Worm (Caenorhabditis elegans) whole organism, L3 larva: ENCODE data around the gene C34D10.1.

Experiments
- aly-2 ChIP-seq: fragments of 150-350 bp; optimal IDR thresholded peaks from 2 replicates; lab custom pipeline; 2014; ENCODE audit warnings: missing biosample characterization, missing genetic modification characterization
- ama-1 ChIP-seq: fragments of 150-350 bp; optimal IDR thresholded peaks from 2 replicates; lab custom pipeline; 2018
- ceh-16 ChIP-seq: sonication (generic microtip); optimal IDR thresholded peaks from 2 replicates; lab custom pipeline; 2017; ENCODE audit warnings: missing biosample characterization, missing genetic modification characterization
- ceh-28 ChIP-seq: fragments of 150-350 bp; optimal IDR thresholded peaks from 2 replicates; lab custom pipeline; 2014; ENCODE audit warnings: missing biosample characterization, missing genetic modification reagents, missing genetic modification characterization
- egl-27 ChIP-seq: sonication (generic microtip); optimal IDR thresholded peaks from 4 replicates; lab custom pipeline; 2017; ENCODE audit warnings: missing biosample characterization, missing genetic modification reagents, missing genetic modification characterization
- egl-5 ChIP-seq: fragments of 150-350 bp; optimal IDR thresholded peaks from 2 replicates; lab custom pipeline; 2017; ENCODE audit warnings: missing biosample characterization, missing genetic modification reagents, missing genetic modification characterization, inconsistent platforms
- elt-1 ChIP-seq: fragments of 150-350 bp; optimal IDR thresholded peaks from 2 replicates; lab custom pipeline; 2014; ENCODE audit warnings: missing biosample characterization, missing genetic modification characterization
- elt-2 ChIP-seq: sonication (generic microtip); optimal IDR thresholded peaks from 2 replicates; lab custom pipeline; 2016; ENCODE audit warnings: missing genetic modification reagents, mild to moderate bottlenecking, missing genetic modification characterization, missing compliant biosample characterization
- elt-3 ChIP-seq, 3 experiments: fragments of 150-350 bp in 1 of 3; sonication (generic microtip) in 2 of 3; optimal IDR thresholded peaks; 2 replicates in 2 of 3; 4 replicates in 1 of 3; lab custom pipeline; 2014 to 2017; ENCODE audit warnings: missing biosample characterization in 3 of 3, missing genetic modification characterization in 3 of 3
- eor-1 ChIP-seq, 2 experiments: fragments of 150-350 bp; optimal IDR thresholded peaks; 2 replicates each; lab custom pipeline; 2014 to 2018; ENCODE audit warnings: missing biosample characterization in 2 of 2, missing genetic modification characterization in 2 of 2
- fkh-10 ChIP-seq: sonication (generic microtip); optimal IDR thresholded peaks from 2 replicates; lab custom pipeline; 2017; ENCODE audit warnings: missing biosample characterization, missing genetic modification reagents, missing genetic modification characterization
- fkh-2 ChIP-seq: fragments of 150-350 bp; optimal IDR thresholded peaks from 2 replicates; lab custom pipeline; 2014; ENCODE audit warnings: missing biosample characterization, missing genetic modification reagents, missing genetic modification characterization
- fos-1 ChIP-seq: fragments of 150-350 bp; optimal IDR thresholded peaks from 2 replicates; lab custom pipeline; 2014; ENCODE audit warnings: missing biosample characterization, missing genetic modification characterization
- jun-1 ChIP-seq: fragments of 150-350 bp; optimal IDR thresholded peaks from 2 replicates; lab custom pipeline; 2014; ENCODE audit warnings: missing biosample characterization, missing genetic modification reagents, missing genetic modification characterization
- lin-39 ChIP-seq: fragments of 150-350 bp; optimal IDR thresholded peaks from 2 replicates; lab custom pipeline; 2018; ENCODE audit warnings: missing biosample characterization, missing genetic modification reagents, missing genetic modification characterization
- mdl-1 ChIP-seq: fragments of 150-350 bp; optimal IDR thresholded peaks from 2 replicates; lab custom pipeline; 2014; ENCODE audit warnings: missing biosample characterization, missing genetic modification characterization
- mml-1 ChIP-seq: fragments of 150-350 bp; sonication (generic microtip); optimal IDR thresholded peaks from 3 replicates; lab custom pipeline; 2014; ENCODE audit warnings: missing biosample characterization, missing genetic modification characterization
- nfya-1 ChIP-seq: sonication (generic microtip); optimal IDR thresholded peaks from 2 replicates; lab custom pipeline; 2017; ENCODE audit warnings: missing genetic modification characterization, mild to moderate bottlenecking, missing compliant biosample characterization, antibody characterized with exemption, moderate library complexity; ENCODE audit not compliant: insufficient read depth
- nhr-11 ChIP-seq: fragments of 150-350 bp; optimal IDR thresholded peaks from 2 replicates; lab custom pipeline; 2014; ENCODE audit warnings: missing biosample characterization, missing genetic modification characterization
- nhr-12 ChIP-seq: fragments of 150-350 bp; optimal IDR thresholded peaks from 2 replicates; lab custom pipeline; 2014; ENCODE audit warnings: missing biosample characterization, missing genetic modification characterization
- nhr-23 ChIP-seq: fragments of 150-350 bp; optimal IDR thresholded peaks from 2 replicates; lab custom pipeline; 2014; ENCODE audit warnings: missing biosample characterization, missing genetic modification reagents, missing genetic modification characterization
- nhr-25 ChIP-seq: sonication (generic microtip); optimal IDR thresholded peaks from 2 replicates; lab custom pipeline; 2017; ENCODE audit warnings: missing biosample characterization, missing genetic modification characterization
- nhr-28 ChIP-seq: fragments of 150-350 bp; optimal IDR thresholded peaks from 2 replicates; lab custom pipeline; 2014; ENCODE audit warnings: missing biosample characterization, missing genetic modification characterization
- nhr-43 ChIP-seq: sonication (generic microtip); optimal IDR thresholded peaks from 2 replicates; lab custom pipeline; 2016; ENCODE audit warnings: mild to moderate bottlenecking, missing genetic modification characterization, missing compliant biosample characterization; ENCODE audit not compliant: poor library complexity, severe bottlenecking
- nhr-76 ChIP-seq: fragments of 150-350 bp; sonication (generic microtip); optimal IDR thresholded peaks from 5 replicates; lab custom pipeline; 2014; ENCODE audit warnings: missing biosample characterization, missing genetic modification characterization
- pha-4 ChIP-seq: fragments of 150-350 bp; optimal IDR thresholded peaks from 2 replicates; lab custom pipeline; 2014; ENCODE audit warnings: missing biosample characterization, missing genetic modification reagents, missing genetic modification characterization
- pqm-1 ChIP-seq: fragments of 150-350 bp; optimal IDR thresholded peaks from 2 replicates; lab custom pipeline; 2017; ENCODE audit warnings: missing biosample characterization, missing genetic modification characterization, inconsistent platforms
- sea-2 ChIP-seq: fragments of 150-350 bp; sonication (generic microtip); optimal IDR thresholded peaks from 4 replicates; lab custom pipeline; 2014; ENCODE audit warnings: missing biosample characterization, missing genetic modification reagents, missing genetic modification characterization
- tbx-2 ChIP-seq: sonication (generic microtip); optimal IDR thresholded peaks from 2 replicates; lab custom pipeline; 2016; ENCODE audit warnings: mild to moderate bottlenecking, missing genetic modification characterization, missing compliant biosample characterization
- unc-62 ChIP-seq: fragments of 150-350 bp; sonication (generic microtip); optimal IDR thresholded peaks from 4 replicates; lab custom pipeline; 2014; ENCODE audit warnings: missing biosample characterization, missing genetic modification reagents, missing genetic modification characterization
- ztf-11 ChIP-seq: fragments of 150-350 bp; optimal IDR thresholded peaks from 2 replicates; lab custom pipeline; 2014; ENCODE audit warnings: missing biosample characterization, missing genetic modification characterization
- ztf-4 ChIP-seq: fragments of 150-350 bp; optimal IDR thresholded peaks from 2 replicates; lab custom pipeline; 2014; ENCODE audit warnings: missing biosample characterization, missing genetic modification characterization

C34D10.1 gene

ce11 chrX:7988457-7988856 lies 40.8 kb upstream of the C34D10.1 start:
- no peak for TF ChIP-seq egl-5
- no peak for TF ChIP-seq fkh-10 (GFP tag; lab: Kevin White, UChicago)
- no peak for TF ChIP-seq ceh-28 (tag; lab: Kevin White, UChicago)
- no peak for TF ChIP-seq jun-1 (tag; lab: Kevin White, UChicago)
- no peak for TF ChIP-seq ztf-11
- no peak for TF ChIP-seq nhr-11 (tag; lab: Kevin White, UChicago)
- TF ChIP-seq ztf-4 (tag; lab: Kevin White, UChicago), result no peak
- TF ChIP-seq pha-4 (tag; lab: Kevin White, UChicago), result no peak
- no peak for TF ChIP-seq mdl-1 (tag; lab: Kevin White, UChicago)
- TF ChIP-seq ama-1 (lab: Kevin White, UChicago), result no peak
- no peak for TF ChIP-seq nhr-23 (tag; lab: Kevin White, UChicago)
- TF ChIP-seq nhr-28 (tag; lab: Kevin White, UChicago), result no peak
- no peak for TF ChIP-seq fos-1
- TF ChIP-seq nhr-43, result no peak
- TF ChIP-seq aly-2, result no peak
- no peak for TF ChIP-seq ceh-16 (tag; lab: Kevin White, UChicago)
- TF ChIP-seq mml-1 (tag; lab: Kevin White, UChicago), result no peak
- no peak for TF ChIP-seq elt-3 (tag; optimal IDR thresholded peaks at IDR 0.05; lab: Kevin White, UChicago)
- no peak for TF ChIP-seq elt-2 (tag; lab: Kevin White, UChicago)
- no peak for TF ChIP-seq unc-62 (GFP tag; lab: Kevin White, UChicago)

ce11 chrX:7989155-7989554 lies 40.1 kb upstream of the C34D10.1 start:
- TF ChIP-seq nhr-25 (tag; lab: Kevin White, UChicago), result peak; percentile 29
- TF ChIP-seq nhr-43, result peak; percentile 48
- no peak for TF ChIP-seq lin-39 (tag; lab: Kevin White, UChicago)
- no peak for TF ChIP-seq nhr-28 (tag; lab: Kevin White, UChicago)
- TF ChIP-seq egl-5, result no peak
- TF ChIP-seq ama-1 (lab: Kevin White, UChicago), result peak; percentile 82
- no peak for TF ChIP-seq nhr-76 (tag; lab: Kevin White, UChicago)
- TF ChIP-seq eor-1 (tag; optimal IDR thresholded peaks at IDR 0.05; lab: Kevin White, UChicago), result no peak

- no peak for TF ChIP-seq fkh-10 (GFP tag; lab: Kevin White, UChicago)
- TF ChIP-seq nhr-25 (tag; lab: Kevin White, UChicago), result peak; percentile 27
- TF ChIP-seq ztf-11, result no peak
- TF ChIP-seq ceh-28 (tag; lab: Kevin White, UChicago), result peak; percentile 55
- no peak for TF ChIP-seq elt-3 (tag; optimal IDR thresholded peaks at IDR 0.05; lab: Kevin White, UChicago)
- TF ChIP-seq lin-39 (tag; lab: Kevin White, UChicago), result no peak
- peak; percentile 75 for TF ChIP-seq nhr-43
- TF ChIP-seq nhr-76 (tag; lab: Kevin White, UChicago), result peak; percentile 22
- peak; percentile 83 for TF ChIP-seq nhr-23 (tag; lab: Kevin White, UChicago)
- TF ChIP-seq egl-27 (tag; lab: Kevin White, UChicago), result peak; percentile 79
- no peak for TF ChIP-seq sea-2 (GFP tag; lab: Kevin White, UChicago)
- no peak for TF ChIP-seq nhr-12 (tag; lab: Kevin White, UChicago)
- TF ChIP-seq ama-1 (lab: Kevin White, UChicago), result no peak
- TF ChIP-seq ztf-4 (tag; lab: Kevin White, UChicago), result no peak
- peak; percentile 26 for TF ChIP-seq tbx-2 (tag; lab: Kevin White, UChicago)
These were observed 39.0 kb upstream of the C34D10.1 start for ce11 chrX:7990282-7990681.

ce11 chrX:7992102-7992501 lies 37.2 kb upstream of the C34D10.1 start:
- no peak for TF ChIP-seq egl-27 (tag; lab: Kevin White, UChicago)
- TF ChIP-seq pqm-1 (tag; lab: Kevin White, UChicago), result no peak

ce11 chrX:7994486-7994885 lies 34.8 kb upstream of the C34D10.1 start:
- TF ChIP-seq nhr-11 (tag; lab: Kevin White, UChicago) (no peak), pha-4 (tag; lab: Kevin White, UChicago) (peak; percentile 43), ama-1 (lab: Kevin White, UChicago) (no peak)

- peak; percentile 44 for TF ChIP-seq elt-2 (tag; lab: Kevin White, UChicago)
- TF ChIP-seq pqm-1 (tag; lab: Kevin White, UChicago), result peak; percentile 33
- no peak for TF ChIP-seq nfya-1 (tag; lab: Kevin White, UChicago)
- TF ChIP-seq elt-1 (tag; lab: Kevin White, UChicago), result no peak
- TF ChIP-seq pha-4 (tag; lab: Kevin White, UChicago), result peak; percentile 72
- TF ChIP-seq fkh-2 (tag; lab: Kevin White, UChicago), result no peak
- TF ChIP-seq egl-27 (tag; lab: Kevin White, UChicago), result no peak
- no peak for TF ChIP-seq elt-3 (tag; optimal IDR thresholded peaks at IDR 0.05; lab: Kevin White, UChicago)
These were observed 31.3 kb upstream of the C34D10.1 start, which contains the start of gene sdpn-1 for ce11 chrX:7997968-7998367. Gene sdpn-1, minus strand, starts transcription at chrX:7998229.
